Worm (Caenorhabditis elegans) whole organism, midembryonic: Measurements from ENCODE around the gene rpb-2.

Experiments
- T22C8.4 ChIP-seq: fragments of 200-800 bp; sonication (Bioruptor generic); IDR thresholded peaks from 2 replicates; pipeline ENCODE4 v1.3.6; 2022; ENCODE audit warnings: missing genetic modification characterization, missing compliant biosample characterization
- flt-1 ChIP-seq: fragments of 200-800 bp; sonication (Bioruptor generic); IDR thresholded peaks from 2 replicates; pipeline ENCODE4 v1.3.6; 2022; ENCODE audit warnings: missing genetic modification characterization, missing compliant biosample characterization
- klf-2 ChIP-seq: fragments of 200-800 bp; sonication (Bioruptor generic); conservative IDR thresholded peaks from 2 replicates; pipeline ENCODE4 v1.3.6; 2022; ENCODE audit warnings: missing genetic modification reagents, missing genetic modification characterization, missing compliant biosample characterization
- ztf-23 ChIP-seq: fragments of 200-800 bp; sonication (Bioruptor generic); IDR thresholded peaks from 2 replicates; pipeline ENCODE4 v1.3.6; 2022; ENCODE audit warnings: missing genetic modification reagents, missing genetic modification characterization, missing compliant biosample characterization
- ztf-29 ChIP-seq: fragments of 200-800 bp; sonication (Bioruptor generic); IDR thresholded peaks from 2 replicates; pipeline ENCODE4 v1.3.6; 2022; ENCODE audit warnings: missing genetic modification reagents, missing genetic modification characterization, missing compliant biosample characterization

- no peak for TF ChIP-seq T22C8.4 (GFP tag; lab: Robert Waterston, UW)
- no peak for TF ChIP-seq ztf-29 (GFP tag; lab: Robert Waterston, UW)
- TF ChIP-seq klf-2 = no peak
- no peak for TF ChIP-seq flt-1 (GFP tag; lab: Robert Waterston, UW)
- no peak for TF ChIP-seq ztf-23
Measured at ce11 chrIII:4956566-4956965, 17.2 kb downstream of the rpb-2 start, which contains the start of gene C26E6.1.
